Worm (Caenorhabditis elegans) whole organism, early embryonic: ENCODE data around the gene C16E9.1.

ENCODE experiments used
- B0310.2 ChIP-seq: sonication (generic microtip); optimal IDR thresholded peaks from 2 replicates; lab custom pipeline; 2016; ENCODE audit warnings: mild to moderate bottlenecking, missing genetic modification characterization, missing compliant biosample characterization
- F13C5.2 ChIP-seq: sonication (generic microtip); optimal IDR thresholded peaks from 2 replicates; lab custom pipeline; 2017; ENCODE audit warnings: mild to moderate bottlenecking, missing genetic modification characterization, inconsistent platforms, missing compliant biosample characterization
- aly-1 ChIP-seq: sonication (generic microtip); optimal IDR thresholded peaks from 2 replicates; lab custom pipeline; 2016; ENCODE audit warnings: missing genetic modification characterization, missing compliant biosample characterization
- ama-1 ChIP-seq: fragments of 150-350 bp; optimal IDR thresholded peaks from 2 replicates; lab custom pipeline; 2014
- ceh-13 ChIP-seq: fragments of 200-800 bp; sonication (Bioruptor generic); optimal IDR thresholded peaks from 2 replicates; lab custom pipeline; 2018; ENCODE audit warnings: mild to moderate bottlenecking, missing genetic modification characterization, missing compliant biosample characterization
- ceh-36 ChIP-seq: sonication (generic microtip); optimal IDR thresholded peaks from 2 replicates; lab custom pipeline; 2016; ENCODE audit warnings: missing genetic modification characterization, inconsistent platforms, missing compliant biosample characterization
- ets-7 ChIP-seq: sonication (generic microtip); optimal IDR thresholded peaks from 2 replicates; lab custom pipeline; 2016; ENCODE audit warnings: missing genotype, missing genetic modification characterization, missing compliant biosample characterization
- flt-1 ChIP-seq: fragments of 200-800 bp; sonication (Bioruptor generic); IDR thresholded peaks from 2 replicates; pipeline ENCODE4 v1.3.6; 2022; ENCODE audit warnings: missing genetic modification characterization, missing compliant biosample characterization
- hmbx-1 ChIP-seq: sonication (generic microtip); optimal IDR thresholded peaks from 2 replicates; lab custom pipeline; 2016; ENCODE audit warnings: mild to moderate bottlenecking, missing genetic modification characterization, missing compliant biosample characterization
- hmg-4 ChIP-seq: fragments of 200-800 bp; sonication (Bioruptor generic); optimal IDR thresholded peaks from 2 replicates; lab custom pipeline; 2018; ENCODE audit warnings: mild to moderate bottlenecking, missing genetic modification characterization, missing compliant biosample characterization
- hnd-1 ChIP-seq: sonication (generic microtip); optimal IDR thresholded peaks from 2 replicates; lab custom pipeline; 2016; ENCODE audit warnings: missing genetic modification characterization, missing compliant biosample characterization
- pes-1 ChIP-seq: fragments of 200-800 bp; sonication (Bioruptor generic); IDR thresholded peaks from 2 replicates; pipeline ENCODE4 v1.3.6; 2022; ENCODE audit warnings: missing genetic modification reagents, missing genetic modification characterization, missing compliant biosample characterization
- scrt-1 ChIP-seq: fragments of 200-800 bp; sonication (Bioruptor generic); IDR thresholded peaks from 2 replicates; pipeline ENCODE4 v1.3.6; 2022; ENCODE audit warnings: missing genetic modification characterization, missing compliant biosample characterization
- sea-1 ChIP-seq: fragments of 200-800 bp; sonication (Bioruptor generic); conservative IDR thresholded peaks from 2 replicates; pipeline ENCODE4 v1.3.6; 2022; ENCODE audit warnings: missing genetic modification characterization, missing compliant biosample characterization
- tbx-11 ChIP-seq: fragments of 200-800 bp; sonication (Bioruptor generic); IDR thresholded peaks from 2 replicates; pipeline ENCODE4 v1.3.6; 2022; ENCODE audit warnings: missing genetic modification characterization, missing compliant biosample characterization
- tbx-37 ChIP-seq: fragments of 200-800 bp; sonication (Bioruptor generic); conservative IDR thresholded peaks from 2 replicates; pipeline ENCODE4 v1.3.6; 2022; ENCODE audit warnings: missing genetic modification reagents, missing genetic modification characterization, missing compliant biosample characterization
- tra-4 ChIP-seq: sonication (generic microtip); optimal IDR thresholded peaks from 2 replicates; lab custom pipeline; 2017; ENCODE audit warnings: missing genetic modification characterization, missing compliant biosample characterization

Gene C16E9.1

DNA sequence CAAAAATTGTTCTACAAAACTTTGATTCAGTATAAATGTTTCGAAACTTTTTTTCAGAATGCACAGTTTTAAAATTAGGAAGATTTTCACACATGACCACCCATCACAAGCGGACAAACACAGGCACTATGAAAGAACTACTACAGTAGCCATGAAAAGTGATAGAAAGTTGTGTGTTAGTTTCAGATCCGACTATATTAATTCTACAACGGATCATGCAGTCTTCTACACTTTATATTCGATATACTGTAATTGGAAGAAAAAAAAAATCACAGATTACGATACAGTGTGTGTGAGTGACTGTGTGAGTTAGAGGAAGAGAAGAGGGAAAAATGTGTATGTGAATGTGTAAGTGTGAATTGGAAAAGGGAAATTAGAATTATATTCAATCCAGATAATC is 6.8 kb downstream of the C16E9.1 start:
- no peak for TF ChIP-seq pes-1

- TF ChIP-seq B0310.2 (tag; lab: Kevin White, UChicago), result no peak
- TF ChIP-seq ama-1 (lab: Kevin White, UChicago), result no peak
- TF ChIP-seq aly-1, result no peak
- no peak for TF ChIP-seq pes-1
- no peak for TF ChIP-seq ceh-13 (GFP tag; lab: Kevin White, UChicago)
- TF ChIP-seq tbx-37 (GFP tag; lab: Robert Waterston, UW), result no peak
- no peak for TF ChIP-seq ceh-36
- TF ChIP-seq hnd-1 (tag; lab: Kevin White, UChicago), result no peak
- TF ChIP-seq sea-1, result no peak
- TF ChIP-seq F13C5.2 (tag; lab: Kevin White, UChicago), result no peak
- no peak for TF ChIP-seq scrt-1 (GFP tag; lab: Robert Waterston, UW)
Measured at ce11 chrX:6953339-6953738, 13.3 kb downstream of the C16E9.1 start.

DNA sequence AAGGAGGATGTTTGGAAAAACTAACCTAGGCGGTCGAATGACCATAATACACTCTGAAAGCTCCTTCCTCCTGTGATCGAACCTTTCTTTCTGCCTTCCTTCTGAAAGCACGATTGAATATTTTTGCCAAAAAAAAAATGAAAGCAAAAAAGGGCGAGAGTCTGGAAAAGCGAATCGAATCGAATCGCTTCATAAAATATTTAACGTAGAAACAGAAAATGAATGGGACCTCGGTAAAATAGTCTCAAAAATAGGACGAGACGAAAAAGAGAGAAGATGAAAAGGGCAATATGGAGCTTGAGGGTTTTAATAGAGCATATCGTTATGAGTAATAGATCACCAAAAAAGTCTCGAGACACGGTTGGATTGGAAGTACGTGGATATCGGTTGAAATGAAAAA is 16.3 kb downstream of the C16E9.1 start, which contains the start of gene inx-1:
inx-1 (minus strand) TSS at position 101 of the 400 bp plus-strand sequence.
- TF ChIP-seq tbx-11 (no peak), tra-4 (tag; lab: Kevin White, UChicago) (no peak), ama-1 (lab: Kevin White, UChicago) (no peak), scrt-1 (GFP tag; lab: Robert Waterston, UW) (no peak), ets-7 (tag; lab: Kevin White, UChicago) (no peak), hmg-4 (GFP tag; lab: Kevin White, UChicago) (no peak), ceh-36 (no peak), flt-1 (GFP tag; lab: Robert Waterston, UW) (no peak), pes-1 (no peak), hmbx-1 (tag; lab: Kevin White, UChicago) (no peak), sea-1 (no peak), tbx-37 (GFP tag; lab: Robert Waterston, UW) (no peak), hnd-1 (tag; lab: Kevin White, UChicago) (no peak), ceh-13 (GFP tag; lab: Kevin White, UChicago) (no peak), B0310.2 (tag; lab: Kevin White, UChicago) (no peak), aly-1 (no peak)

ce11 chrX:6958914-6959313 is 18.9 kb downstream of the C16E9.1 start:
- TF ChIP-seq hmg-4 (GFP tag; lab: Kevin White, UChicago), result no peak
- no peak for TF ChIP-seq aly-1
- TF ChIP-seq ets-7 (tag; lab: Kevin White, UChicago), result no peak

DNA sequence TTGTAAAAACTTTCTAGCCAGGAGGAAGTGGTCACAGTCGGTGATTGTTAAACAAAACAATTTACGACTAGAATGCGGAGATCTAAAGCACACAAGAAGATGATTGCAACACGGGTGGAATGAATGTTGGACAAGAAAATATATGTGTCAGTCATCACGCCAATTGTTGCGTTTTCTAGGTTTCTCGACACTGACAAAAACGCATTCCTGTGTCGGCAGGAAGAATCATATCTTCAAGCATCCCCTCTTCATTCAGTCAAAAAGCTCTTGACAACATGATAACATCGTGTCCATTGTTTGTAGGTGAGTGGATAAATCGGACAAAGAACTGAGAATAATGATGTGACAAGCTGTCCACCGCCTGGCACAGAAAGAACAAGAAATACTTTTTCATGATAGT is 19.5 kb downstream of the C16E9.1 start:
- no peak for TF ChIP-seq scrt-1 (GFP tag; lab: Robert Waterston, UW)
- no peak for TF ChIP-seq ceh-13 (GFP tag; lab: Kevin White, UChicago)
- no peak for TF ChIP-seq aly-1
- no peak for TF ChIP-seq sea-1
- no peak for TF ChIP-seq ets-7 (tag; lab: Kevin White, UChicago)
- TF ChIP-seq B0310.2 (tag; lab: Kevin White, UChicago), result no peak
- TF ChIP-seq ceh-36, result no peak
- TF ChIP-seq tra-4 (tag; lab: Kevin White, UChicago), result no peak

ce11 chrX:6962347-6962746 is 22.3 kb downstream of the C16E9.1 start:
- TF ChIP-seq hmbx-1 (tag; lab: Kevin White, UChicago) (no peak), ama-1 (lab: Kevin White, UChicago) (no peak), tbx-37 (GFP tag; lab: Robert Waterston, UW) (no peak), aly-1 (no peak), ceh-36 (no peak), ets-7 (tag; lab: Kevin White, UChicago) (no peak), F13C5.2 (tag; lab: Kevin White, UChicago) (no peak), scrt-1 (GFP tag; lab: Robert Waterston, UW) (no peak), pes-1 (no peak), tbx-11 (no peak), hnd-1 (tag; lab: Kevin White, UChicago) (no peak)

DNA sequence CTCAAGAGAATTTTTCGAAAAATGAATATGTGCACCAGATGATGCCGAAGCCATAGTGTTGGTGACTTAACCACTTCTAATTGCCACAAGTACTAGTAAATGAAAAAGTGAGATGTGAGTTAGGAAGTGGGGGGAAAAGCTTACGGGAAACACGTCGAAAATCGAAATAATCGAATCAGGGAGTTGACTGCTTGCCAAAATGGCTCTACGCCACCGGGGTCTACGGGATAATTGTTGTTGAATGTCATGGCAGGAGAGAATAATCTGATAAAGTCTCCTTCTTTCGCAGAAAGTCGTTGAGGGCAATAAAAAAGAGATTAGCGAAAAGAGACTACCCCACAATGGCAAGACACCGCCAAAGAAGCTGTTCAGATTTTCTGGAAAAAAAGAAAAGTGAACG is 23.8 kb downstream of the C16E9.1 start:
- no peak for TF ChIP-seq hnd-1 (tag; lab: Kevin White, UChicago)
- TF ChIP-seq pes-1, result no peak
- no peak for TF ChIP-seq tbx-11
- no peak for TF ChIP-seq ama-1 (lab: Kevin White, UChicago)
- TF ChIP-seq hmg-4 (GFP tag; lab: Kevin White, UChicago), result no peak
- TF ChIP-seq hmbx-1 (tag; lab: Kevin White, UChicago), result no peak
- TF ChIP-seq B0310.2 (tag; lab: Kevin White, UChicago), result no peak
- no peak for TF ChIP-seq ceh-36
- no peak for TF ChIP-seq ceh-13 (GFP tag; lab: Kevin White, UChicago)
- no peak for TF ChIP-seq flt-1 (GFP tag; lab: Robert Waterston, UW)
- no peak for TF ChIP-seq scrt-1 (GFP tag; lab: Robert Waterston, UW)
- no peak for TF ChIP-seq F13C5.2 (tag; lab: Kevin White, UChicago)

ce11 chrX:6967057-6967456 is 27.0 kb downstream of the C16E9.1 start, which contains the start of gene F01E11.3:
Gene F01E11.3, plus strand, starts transcription at chrX:6967357.
- TF ChIP-seq aly-1 (no peak), flt-1 (GFP tag; lab: Robert Waterston, UW) (no peak), hnd-1 (tag; lab: Kevin White, UChicago) (no peak), pes-1 (no peak), tra-4 (tag; lab: Kevin White, UChicago) (no peak), tbx-11 (no peak), sea-1 (no peak), ama-1 (lab: Kevin White, UChicago) (no peak), B0310.2 (tag; lab: Kevin White, UChicago) (no peak), hmbx-1 (tag; lab: Kevin White, UChicago) (no peak), tbx-37 (GFP tag; lab: Robert Waterston, UW) (no peak), ceh-36 (no peak), scrt-1 (GFP tag; lab: Robert Waterston, UW) (no peak), hmg-4 (GFP tag; lab: Kevin White, UChicago) (no peak), ceh-13 (GFP tag; lab: Kevin White, UChicago) (no peak), F13C5.2 (tag; lab: Kevin White, UChicago) (no peak)
